Fruit fly (Drosophila melanogaster): ENCODE data around the gene CG7369.

- TF ChIP-seq psq (optimal IDR thresholded peaks at IDR 0.05) (no peak), Sin3A (optimal IDR thresholded peaks at IDR 0.05) (no peak)
Measured at dm6 chr3L:22724046-22724771, 17.4 kb upstream of the CG7369 start.
